Comparison of ENCODE assay signal across 1 fruit fly cellular context in the genomic region with DNA sequence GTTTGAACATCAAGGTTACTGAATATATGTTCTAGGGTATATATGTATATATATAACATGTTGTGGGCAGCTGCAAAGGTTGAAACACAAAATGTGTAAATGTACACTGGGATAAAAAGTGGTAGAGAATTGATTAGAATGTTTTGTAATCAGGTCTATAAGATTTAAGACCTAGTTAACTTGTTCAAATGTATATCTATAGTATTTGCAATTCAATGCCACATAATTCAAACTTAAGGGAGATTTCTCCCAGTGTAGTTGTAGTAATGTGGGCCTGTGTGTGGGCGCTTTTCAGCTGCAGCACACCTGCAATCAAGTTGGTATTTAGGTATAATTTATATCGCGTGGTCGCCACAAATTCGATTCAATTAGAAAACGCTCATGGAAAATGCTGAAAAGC.
TF ChIP-seq lines count a peak whose summit lies in the region.

No protein-coding gene starts in this region.

TF ChIP-seq in whole organism, embryonic, 481 proteins besides CTCF, POLR2A, EP300 and RAD21 (continued from another document and continues in another):
- no peak for TF ChIP-seq Lim3 (GFP tag; IDR thresholded peaks at IDR 0.05; lab: Robert Waterston, UW)
- TF ChIP-seq Chrac-16 (GFP tag; optimal IDR thresholded peaks at IDR 0.05; lab: Kevin White, UChicago) = peak; percentile 48
- TF ChIP-seq bsh (GFP tag; optimal IDR thresholded peaks at IDR 0.05; lab: Kevin White, UChicago) = peak in 1 of 2 experiments; percentile 74
- no peak for TF ChIP-seq dm (GFP tag; optimal IDR thresholded peaks at IDR 0.05; lab: Kevin White, UChicago)
- TF ChIP-seq CG9932 (GFP tag; IDR thresholded peaks at IDR 0.05; lab: Robert Waterston, UW) = no peak
- peak; percentile 33; the same call in 1 of the 2 replicates for TF ChIP-seq Nf-YA (GFP tag; IDR thresholded peaks at IDR 0.05; lab: Robert Waterston, UW)
- TF ChIP-seq sens-2 (GFP tag; IDR thresholded peaks at IDR 0.05; lab: Robert Waterston, UW) = no peak
- peak; percentile 71 for TF ChIP-seq Ada2b (GFP tag; IDR thresholded peaks at IDR 0.05; lab: Robert Waterston, UW)
- peak; percentile 41; the same call in 1 of the 2 replicates for TF ChIP-seq CG32532 (GFP tag; IDR thresholded peaks at IDR 0.05; lab: Robert Waterston, UW)
- TF ChIP-seq tin (GFP tag; optimal IDR thresholded peaks at IDR 0.05; lab: Kevin White, UChicago) = peak; percentile 40
- TF ChIP-seq tll (GFP tag; optimal IDR thresholded peaks at IDR 0.05; lab: Kevin White, UChicago) = no peak
- TF ChIP-seq Hr51 (GFP tag; optimal IDR thresholded peaks at IDR 0.05; lab: Kevin White, UChicago) = peak in 1 of 2 experiments; percentile 70
- TF ChIP-seq ato (GFP tag; IDR thresholded peaks at IDR 0.05; lab: Robert Waterston, UW; ENCODE audit: partially characterized antibody) = no peak
- TF ChIP-seq Fer3 (tag; optimal IDR thresholded peaks at IDR 0.05; lab: Kevin White, UChicago) = peak; percentile 58
- peak; percentile 42 for TF ChIP-seq CG30403 (GFP tag; optimal IDR thresholded peaks at IDR 0.05; lab: Kevin White, UChicago)
- TF ChIP-seq CG13287 (GFP tag; IDR thresholded peaks at IDR 0.05; lab: Robert Waterston, UW; ENCODE audit: partially characterized antibody) = no peak
- TF ChIP-seq CG15696 (tag; optimal IDR thresholded peaks at IDR 0.05; lab: Kevin White, UChicago) = no peak
- no peak for TF ChIP-seq Rx (GFP tag; IDR thresholded peaks at IDR 0.05; lab: Robert Waterston, UW)
- TF ChIP-seq ATbp (GFP tag; optimal IDR thresholded peaks at IDR 0.05; lab: Kevin White, UChicago) = peak; percentile 59
- peak; percentile 12 for TF ChIP-seq ac (GFP tag; optimal IDR thresholded peaks at IDR 0.05; lab: Kevin White, UChicago)
- peak; percentile 30; the same call in 1 of the 2 replicates for TF ChIP-seq E2f2 (GFP tag; IDR thresholded peaks at IDR 0.05; lab: Robert Waterston, UW)
- no peak for TF ChIP-seq pros (GFP tag; optimal IDR thresholded peaks at IDR 0.05; lab: Kevin White, UChicago)
- peak; percentile 11 for TF ChIP-seq Deaf1 (tag; optimal IDR thresholded peaks at IDR 0.05; lab: Kevin White, UChicago)
- no peak for TF ChIP-seq CG2129 (GFP tag; IDR thresholded peaks at IDR 0.05; lab: Robert Waterston, UW; ENCODE audit: partially characterized antibody)
- no peak for TF ChIP-seq BtbVII (GFP tag; optimal IDR thresholded peaks at IDR 0.05; lab: Kevin White, UChicago)
- no peak for TF ChIP-seq Aef1 (GFP tag; IDR thresholded peaks at IDR 0.05; lab: Robert Waterston, UW)
- no peak for TF ChIP-seq hb (GFP tag; IDR thresholded peaks at IDR 0.05; lab: Robert Waterston, UW; ENCODE audit: partially characterized antibody)
- peak; percentile 64 for TF ChIP-seq CG10366 (GFP tag; IDR thresholded peaks at IDR 0.05; lab: Robert Waterston, UW)
- TF ChIP-seq shn (GFP tag; optimal IDR thresholded peaks at IDR 0.05; lab: Kevin White, UChicago) = peak; percentile 6
- no peak for TF ChIP-seq CG11398 (GFP tag; optimal IDR thresholded peaks at IDR 0.05; lab: Kevin White, UChicago)
- TF ChIP-seq ERR (GFP tag; optimal IDR thresholded peaks at IDR 0.05; lab: Kevin White, UChicago) = no peak
- no peak for TF ChIP-seq disco-r (GFP tag; optimal IDR thresholded peaks at IDR 0.05; lab: Kevin White, UChicago)
- peak; percentile 57; the same call in 1 of the 2 replicates for TF ChIP-seq stc (GFP tag; IDR thresholded peaks at IDR 0.05; lab: Robert Waterston, UW)
- TF ChIP-seq gcm2 (GFP tag; optimal IDR thresholded peaks at IDR 0.05; lab: Kevin White, UChicago) = no peak
- TF ChIP-seq Dbx (GFP tag; IDR thresholded peaks at IDR 0.05; lab: Robert Waterston, UW) = 0 out of 3 replicates have a peak, but pooled peaks have one; percentile 26
- TF ChIP-seq CG18599 (GFP tag; optimal IDR thresholded peaks at IDR 0.05; lab: Kevin White, UChicago) = peak; percentile 45
- TF ChIP-seq fd102C (GFP tag; optimal IDR thresholded peaks at IDR 0.05; lab: Kevin White, UChicago) = no peak
- peak; percentile 18; the same call in 1 of the 3 replicates for TF ChIP-seq Optix (GFP tag; IDR thresholded peaks at IDR 0.05; lab: Robert Waterston, UW)
- peak in 1 of 2 experiments; percentile 67 for TF ChIP-seq eve (GFP tag; optimal IDR thresholded peaks at IDR 0.05; lab: Kevin White, UChicago)
- no peak for TF ChIP-seq lov (optimal IDR thresholded peaks at IDR 0.05; lab: Kevin White, UChicago)
- TF ChIP-seq lov (GFP tag; IDR thresholded peaks at IDR 0.05; lab: Robert Waterston, UW) = no peak
- TF ChIP-seq run (tag; optimal IDR thresholded peaks at IDR 0.05; lab: Kevin White, UChicago) = peak; percentile 13
- TF ChIP-seq CrebB (tag; optimal IDR thresholded peaks at IDR 0.05; lab: Kevin White, UChicago) = no peak
- peak; percentile 31; the same call in 1 of the 3 replicates for TF ChIP-seq CG7357 (GFP tag; IDR thresholded peaks at IDR 0.05; lab: Robert Waterston, UW)
- no peak for TF ChIP-seq bigmax (GFP tag; optimal IDR thresholded peaks at IDR 0.05; lab: Kevin White, UChicago)
- TF ChIP-seq seq (GFP tag; IDR thresholded peaks at IDR 0.05; lab: Robert Waterston, UW) = peak; percentile 64
- TF ChIP-seq E2f1 (GFP tag; IDR thresholded peaks at IDR 0.05; lab: Robert Waterston, UW) = peak; percentile 72
- no peak for TF ChIP-seq CG33557 (GFP tag; optimal IDR thresholded peaks at IDR 0.05; lab: Kevin White, UChicago)
- TF ChIP-seq dmrt99B (tag; optimal IDR thresholded peaks at IDR 0.05; lab: Kevin White, UChicago) = peak; percentile 76
- peak; percentile 16 for TF ChIP-seq CG17568 (GFP tag; optimal IDR thresholded peaks at IDR 0.05; lab: Kevin White, UChicago)
- peak; percentile 15 for TF ChIP-seq NK7.1 (GFP tag; optimal IDR thresholded peaks at IDR 0.05; lab: Kevin White, UChicago)
- TF ChIP-seq prd (optimal IDR thresholded peaks at IDR 0.05; lab: Kevin White, UChicago) = no peak
- peak; percentile 58 for TF ChIP-seq prd (GFP tag; IDR thresholded peaks at IDR 0.05; lab: Robert Waterston, UW)
- TF ChIP-seq hkb (optimal IDR thresholded peaks at IDR 0.05; lab: Kevin White, UChicago) = no peak
- peak; percentile 66 for TF ChIP-seq hkb (GFP tag; IDR thresholded peaks at IDR 0.05; lab: Robert Waterston, UW)
- TF ChIP-seq ttk (GFP tag; IDR thresholded peaks at IDR 0.05; lab: Robert Waterston, UW) = peak; percentile 54
- no peak for TF ChIP-seq ems (GFP tag; optimal IDR thresholded peaks at IDR 0.05; lab: Kevin White, UChicago)
- peak; percentile 43 for TF ChIP-seq cwo (GFP tag; optimal IDR thresholded peaks at IDR 0.05; lab: Kevin White, UChicago)
- no peak for TF ChIP-seq Myb (GFP tag; optimal IDR thresholded peaks at IDR 0.05; lab: Kevin White, UChicago)
- TF ChIP-seq grau (tag; optimal IDR thresholded peaks at IDR 0.05; lab: Kevin White, UChicago) = peak; percentile 60
- TF ChIP-seq HmgD (GFP tag; optimal IDR thresholded peaks at IDR 0.05; lab: Kevin White, UChicago) = no peak
- TF ChIP-seq btn (GFP tag; optimal IDR thresholded peaks at IDR 0.05; lab: Kevin White, UChicago) = no peak
- TF ChIP-seq CG6854 (GFP tag; optimal IDR thresholded peaks at IDR 0.05; lab: Kevin White, UChicago) = no peak
- TF ChIP-seq CG11456 (GFP tag; IDR thresholded peaks at IDR 0.05; lab: Robert Waterston, UW) = peak; percentile 53; the same call in 1 of the 3 replicates
- peak; percentile 8 for TF ChIP-seq CG8089 (GFP tag; optimal IDR thresholded peaks at IDR 0.05; lab: Kevin White, UChicago)
- peak; percentile 45; the same call in 1 of the 2 replicates for TF ChIP-seq CG11696 (GFP tag; IDR thresholded peaks at IDR 0.05; lab: Robert Waterston, UW)
- peak; percentile 32 for TF ChIP-seq Hmr (GFP tag; optimal IDR thresholded peaks at IDR 0.05; lab: Kevin White, UChicago)
- no peak for TF ChIP-seq ap (GFP tag; IDR thresholded peaks at IDR 0.05; lab: Robert Waterston, UW)
- peak; percentile 51 for TF ChIP-seq CG1602 (GFP tag; optimal IDR thresholded peaks at IDR 0.05; lab: Kevin White, UChicago)
- TF ChIP-seq CG3281 (GFP tag; optimal IDR thresholded peaks at IDR 0.05; lab: Kevin White, UChicago) = peak; percentile 45
- no peak for TF ChIP-seq Awh (GFP tag; IDR thresholded peaks at IDR 0.05; lab: Robert Waterston, UW)
- TF ChIP-seq maf-S (GFP tag; optimal IDR thresholded peaks at IDR 0.05; lab: Kevin White, UChicago) = no peak
- peak; percentile 31; the same call in 1 of the 2 replicates for TF ChIP-seq ssp (GFP tag; IDR thresholded peaks at IDR 0.05; lab: Robert Waterston, UW)
- peak; percentile 36 for TF ChIP-seq CG2120 (GFP tag; optimal IDR thresholded peaks at IDR 0.05; lab: Kevin White, UChicago)
- TF ChIP-seq Ets97D (GFP tag; optimal IDR thresholded peaks at IDR 0.05; lab: Kevin White, UChicago) = peak; percentile 1
- no peak for TF ChIP-seq Dll (GFP tag; IDR thresholded peaks at IDR 0.05; lab: Robert Waterston, UW; ENCODE audit: partially characterized antibody)
- TF ChIP-seq sens (GFP tag; lab: Kevin White, UChicago) = peak; percentile 92
- TF ChIP-seq CG13894 (tag; optimal IDR thresholded peaks at IDR 0.05; lab: Kevin White, UChicago) = no peak
- TF ChIP-seq Elba2 (GFP tag; optimal IDR thresholded peaks at IDR 0.05; lab: Kevin White, UChicago) = no peak
- TF ChIP-seq Xrp1 (GFP tag; IDR thresholded peaks at IDR 0.05; lab: Robert Waterston, UW) = no peak
- TF ChIP-seq CG1529 (GFP tag; optimal IDR thresholded peaks at IDR 0.05; lab: Kevin White, UChicago) = no peak
- peak; percentile 64 for TF ChIP-seq row (GFP tag; IDR thresholded peaks at IDR 0.05; lab: Robert Waterston, UW)
- no peak for TF ChIP-seq CG30020 (tag; optimal IDR thresholded peaks at IDR 0.05; lab: Kevin White, UChicago)
- no peak for TF ChIP-seq CG34376 (GFP tag; optimal IDR thresholded peaks at IDR 0.05; lab: Kevin White, UChicago)
- TF ChIP-seq CG4404 (GFP tag; IDR thresholded peaks at IDR 0.05; lab: Robert Waterston, UW) = no peak
- TF ChIP-seq Abd-B (GFP tag; optimal IDR thresholded peaks at IDR 0.05; lab: Kevin White, UChicago) = peak; percentile 37
- TF ChIP-seq zf30C (GFP tag; optimal IDR thresholded peaks at IDR 0.05; lab: Kevin White, UChicago) = no peak
- no peak for TF ChIP-seq crc (GFP tag; optimal IDR thresholded peaks at IDR 0.05; lab: Kevin White, UChicago)
- TF ChIP-seq bowl (GFP tag; IDR thresholded peaks at IDR 0.05; lab: Robert Waterston, UW) = no peak
- TF ChIP-seq caup (GFP tag; optimal IDR thresholded peaks at IDR 0.05; lab: Kevin White, UChicago; ENCODE audit: severe bottlenecking) = peak; percentile 26
- TF ChIP-seq HLH4C (GFP tag; IDR thresholded peaks at IDR 0.05; lab: Robert Waterston, UW; ENCODE audit: partially characterized antibody) = no peak
- TF ChIP-seq CG6765 (GFP tag; optimal IDR thresholded peaks at IDR 0.05; lab: Kevin White, UChicago) = no peak
- peak; percentile 63 for TF ChIP-seq Xbp1 (GFP tag; optimal IDR thresholded peaks at IDR 0.05; lab: Kevin White, UChicago)
- peak; percentile 4 for TF ChIP-seq Bteb2 (GFP tag; optimal IDR thresholded peaks at IDR 0.05; lab: Kevin White, UChicago)
- TF ChIP-seq CG8924 (tag; optimal IDR thresholded peaks at IDR 0.05; lab: Kevin White, UChicago) = peak; percentile 40
- TF ChIP-seq slou (GFP tag; optimal IDR thresholded peaks at IDR 0.05; lab: Kevin White, UChicago) = no peak
- no peak for TF ChIP-seq Hmx (GFP tag; optimal IDR thresholded peaks at IDR 0.05; lab: Kevin White, UChicago)
- TF ChIP-seq emc (GFP tag; optimal IDR thresholded peaks at IDR 0.05; lab: Kevin White, UChicago) = no peak
- no peak for TF ChIP-seq Mad (GFP tag; optimal IDR thresholded peaks at IDR 0.05; lab: Kevin White, UChicago)
- TF ChIP-seq Sox102F (GFP tag; optimal IDR thresholded peaks at IDR 0.05; lab: Kevin White, UChicago) = peak; percentile 77
- TF ChIP-seq Sry-δ (GFP tag; optimal IDR thresholded peaks at IDR 0.05; lab: Kevin White, UChicago) = no peak
- peak; percentile 27 for TF ChIP-seq org-1 (GFP tag; optimal IDR thresholded peaks at IDR 0.05; lab: Kevin White, UChicago)
- peak; percentile 19 for TF ChIP-seq pnt (GFP tag; optimal IDR thresholded peaks at IDR 0.05; lab: Kevin White, UChicago)
- peak; percentile 43 for TF ChIP-seq gcm (GFP tag; optimal IDR thresholded peaks at IDR 0.05; lab: Kevin White, UChicago)
- TF ChIP-seq lilli (GFP tag; optimal IDR thresholded peaks at IDR 0.05; lab: Kevin White, UChicago) = peak; percentile 20
- TF ChIP-seq CG12071 (GFP tag; optimal IDR thresholded peaks at IDR 0.05; lab: Kevin White, UChicago) = peak; percentile 43
- no peak for TF ChIP-seq en (GFP tag; optimal IDR thresholded peaks at IDR 0.05; lab: Kevin White, UChicago)
- peak; percentile 41 for TF ChIP-seq Max (GFP tag; optimal IDR thresholded peaks at IDR 0.05; lab: Kevin White, UChicago)
- peak; percentile 60 for TF ChIP-seq tap (tag; optimal IDR thresholded peaks at IDR 0.05; lab: Kevin White, UChicago)
- no peak for TF ChIP-seq CG7271 (tag; optimal IDR thresholded peaks at IDR 0.05; lab: Kevin White, UChicago)
- TF ChIP-seq CG10543 (GFP tag; optimal IDR thresholded peaks at IDR 0.05; lab: Kevin White, UChicago) = no peak
- 0 out of 2 replicates have a peak, but pooled peaks have one; percentile 31 for TF ChIP-seq dimm (GFP tag; IDR thresholded peaks at IDR 0.05; lab: Robert Waterston, UW)
- no peak for TF ChIP-seq Stat92E (GFP tag; optimal IDR thresholded peaks at IDR 0.05; lab: Kevin White, UChicago)
- TF ChIP-seq CG3847 (GFP tag; IDR thresholded peaks at IDR 0.05; lab: Robert Waterston, UW) = 0 out of 2 replicates have a peak, but pooled peaks have one; percentile 13
- no peak for TF ChIP-seq insv (GFP tag; optimal IDR thresholded peaks at IDR 0.05; lab: Kevin White, UChicago)
- TF ChIP-seq HLH3B (GFP tag; IDR thresholded peaks at IDR 0.05; lab: Robert Waterston, UW) = peak; percentile 47; the same call in 1 of the 2 replicates
- TF ChIP-seq CG12942 (GFP tag; optimal IDR thresholded peaks at IDR 0.05; lab: Kevin White, UChicago) = peak; percentile 18
- TF ChIP-seq CG4820 (GFP tag; optimal IDR thresholded peaks at IDR 0.05; lab: Kevin White, UChicago) = peak; percentile 36
- peak; percentile 21 for TF ChIP-seq CG18476 (GFP tag; optimal IDR thresholded peaks at IDR 0.05; lab: Kevin White, UChicago)
- TF ChIP-seq CG8359 (GFP tag; optimal IDR thresholded peaks at IDR 0.05; lab: Kevin White, UChicago; ENCODE audit: borderline replicate concordance) = no peak
- TF ChIP-seq dati (GFP tag; IDR thresholded peaks at IDR 0.05; lab: Robert Waterston, UW) = no peak
- no peak for TF ChIP-seq sim (GFP tag; IDR thresholded peaks at IDR 0.05; lab: Robert Waterston, UW)
- TF ChIP-seq CG7786 (GFP tag; optimal IDR thresholded peaks at IDR 0.05; lab: Kevin White, UChicago) = peak; percentile 13
- peak; percentile 42 for TF ChIP-seq CG10654 (GFP tag; optimal IDR thresholded peaks at IDR 0.05; lab: Kevin White, UChicago)
- TF ChIP-seq CG14014 (GFP tag; IDR thresholded peaks at IDR 0.05; lab: Robert Waterston, UW) = peak; percentile 59; the same call in 1 of the 2 replicates
- no peak for TF ChIP-seq Sin3A (optimal IDR thresholded peaks at IDR 0.05; lab: Kevin White, UChicago)
- TF ChIP-seq CG10462 (GFP tag; optimal IDR thresholded peaks at IDR 0.05; lab: Kevin White, UChicago) = peak; percentile 14
